Fruit fly (Drosophila melanogaster) whole organism, embryonic: ENCODE data around the gene mRpL46.

Experiments
- Atf6 ChIP-seq: fragments of 200-800 bp; sonication (Bioruptor generic); IDR thresholded peaks from 2 replicates; pipeline ENCODE4 v1.3.6; 2022; ENCODE audit warnings: missing biosample characterization, missing genetic modification characterization
- CG10274 ChIP-seq: fragments of 200-800 bp; sonication (Bioruptor generic); optimal IDR thresholded peaks from 3 replicates; lab custom pipeline; 2017; ENCODE audit warnings: missing biosample characterization, mild to moderate bottlenecking, missing genetic modification characterization
- CG10565 ChIP-seq: fragments of 200-800 bp; sonication (Bioruptor generic); optimal IDR thresholded peaks from 3 replicates; lab custom pipeline; 2016; ENCODE audit warnings: missing biosample characterization, mild to moderate bottlenecking, missing genetic modification characterization
- CG11247 ChIP-seq: fragments of 200-800 bp; sonication (Bioruptor generic); IDR thresholded peaks from 2 replicates; pipeline ENCODE4 v1.3.6; 2022; ENCODE audit warnings: missing biosample characterization, missing genetic modification characterization
- CG11695 ChIP-seq: fragments of 200-800 bp; sonication (Bioruptor generic); IDR thresholded peaks from 3 replicates; pipeline ENCODE4 v1.3.6; 2022; ENCODE audit warnings: missing biosample characterization, missing genetic modification characterization
- CG11723 ChIP-seq: fragments of 200-800 bp; sonication (Bioruptor generic); optimal IDR thresholded peaks from 2 replicates; lab custom pipeline; 2017; ENCODE audit warnings: missing biosample characterization, mild to moderate bottlenecking, missing genetic modification characterization
- CG12155 ChIP-seq: fragments of 200-800 bp; sonication (Bioruptor generic); optimal IDR thresholded peaks from 3 replicates; lab custom pipeline; 2016; ENCODE audit warnings: missing biosample characterization, missing genetic modification characterization
- CG12219 ChIP-seq: fragments of 200-800 bp; sonication (Bioruptor generic); optimal IDR thresholded peaks from 3 replicates; lab custom pipeline; 2018; ENCODE audit warnings: missing biosample characterization, mild to moderate bottlenecking, missing genetic modification characterization
- CG12391 ChIP-seq: fragments of 200-800 bp; sonication (Bioruptor generic); optimal IDR thresholded peaks from 3 replicates; lab custom pipeline; 2018; ENCODE audit warnings: missing biosample characterization, mild to moderate bottlenecking, missing genetic modification characterization, moderate library complexity
- CG12659 ChIP-seq: fragments of 200-800 bp; sonication (Bioruptor generic); optimal IDR thresholded peaks from 3 replicates; lab custom pipeline; 2017; ENCODE audit warnings: mild to moderate bottlenecking, missing biosample characterization, missing genetic modification reagents, missing genetic modification characterization
- CG14710 ChIP-seq: fragments of 200-800 bp; sonication (Bioruptor generic); optimal IDR thresholded peaks from 3 replicates; lab custom pipeline; 2019; ENCODE audit warnings: missing biosample characterization, mild to moderate bottlenecking, missing genetic modification characterization, moderate library complexity
- CG15269 ChIP-seq: fragments of 200-800 bp; sonication (Bioruptor generic); optimal IDR thresholded peaks from 2 replicates; lab custom pipeline; 2018; ENCODE audit warnings: missing biosample characterization, mild to moderate bottlenecking, missing genetic modification characterization, moderate library complexity
- CG16815 ChIP-seq: fragments of 200-800 bp; sonication (Bioruptor generic); optimal IDR thresholded peaks from 3 replicates; lab custom pipeline; 2017; ENCODE audit warnings: missing biosample characterization, mild to moderate bottlenecking, missing genetic modification characterization
- CG17568 ChIP-seq: fragments of 200-800 bp; sonication (Bioruptor generic); optimal IDR thresholded peaks from 2 replicates; lab custom pipeline; 2018; ENCODE audit warnings: missing biosample characterization, mild to moderate bottlenecking, missing genetic modification characterization, moderate library complexity
- CG17802 ChIP-seq: fragments of 200-800 bp; sonication (Bioruptor generic); optimal IDR thresholded peaks from 2 replicates; lab custom pipeline; 2018; ENCODE audit warnings: missing biosample characterization, mild to moderate bottlenecking, missing genetic modification characterization, moderate library complexity
- CG18764 ChIP-seq: fragments of 200-800 bp; sonication (Bioruptor generic); optimal IDR thresholded peaks from 3 replicates; lab custom pipeline; 2016; ENCODE audit warnings: missing biosample characterization, missing genetic modification characterization
- CG3995 ChIP-seq: fragments of 200-800 bp; sonication (Bioruptor generic); optimal IDR thresholded peaks from 3 replicates; lab custom pipeline; 2016; ENCODE audit warnings: missing biosample characterization, missing genetic modification characterization
- CG6689 ChIP-seq: fragments of 200-800 bp; sonication (Bioruptor generic); IDR thresholded peaks from 2 replicates; pipeline ENCODE4 v1.3.6; 2022; ENCODE audit warnings: missing biosample characterization, missing genetic modification characterization
- CG6791 ChIP-seq: fragments of 200-800 bp; sonication (Bioruptor generic); IDR thresholded peaks from 3 replicates; pipeline ENCODE4 v1.3.6; 2022; ENCODE audit warnings: missing biosample characterization, missing genetic modification characterization; ENCODE audit not compliant: partially characterized antibody
- CG6813 ChIP-seq: fragments of 200-800 bp; sonication (Bioruptor generic); optimal IDR thresholded peaks from 2 replicates; lab custom pipeline; 2017; ENCODE audit warnings: missing biosample characterization, missing genetic modification characterization, mild to moderate bottlenecking, moderate library complexity, missing genetic modification reagents
- D19B ChIP-seq: fragments of 200-800 bp; sonication (Bioruptor generic); optimal IDR thresholded peaks from 2 replicates; lab custom pipeline; 2017; ENCODE audit warnings: missing biosample characterization, mild to moderate bottlenecking, missing genetic modification characterization
- Fer3 ChIP-seq: fragments of 200-800 bp; sonication (Bioruptor generic); optimal IDR thresholded peaks from 2 replicates; lab custom pipeline; 2018; ENCODE audit warnings: missing biosample characterization, mild to moderate bottlenecking, missing genetic modification characterization, moderate library complexity
- Gug ChIP-seq: fragments of 200-800 bp; sonication (Bioruptor generic); IDR thresholded peaks from 4 replicates; pipeline ENCODE4 v1.3.6; 2022; ENCODE audit warnings: missing biosample characterization, missing genetic modification characterization
- H15 ChIP-seq: fragments of 200-800 bp; sonication (Bioruptor generic); IDR thresholded peaks from 3 replicates; pipeline ENCODE4 v1.3.6; 2022; ENCODE audit warnings: missing biosample characterization, missing genetic modification characterization
- HHEX ChIP-seq: fragments of 200-800 bp; sonication (Bioruptor generic); optimal IDR thresholded peaks from 3 replicates; lab custom pipeline; 2017; ENCODE audit warnings: missing biosample characterization, mild to moderate bottlenecking, missing genetic modification characterization, missing genetic modification reagents
- Hand ChIP-seq: fragments of 200-800 bp; sonication (Bioruptor generic); optimal IDR thresholded peaks from 2 replicates; lab custom pipeline; 2017; ENCODE audit warnings: mild to moderate bottlenecking, missing biosample characterization, missing genetic modification reagents, missing genetic modification characterization
- HmgD ChIP-seq: fragments of 200-800 bp; sonication (Bioruptor generic); optimal IDR thresholded peaks from 3 replicates; lab custom pipeline; 2016; ENCODE audit warnings: missing biosample characterization, missing genetic modification characterization
- Hr51 ChIP-seq, 2 experiments: fragments of 200-800 bp; sonication (Bioruptor generic); optimal IDR thresholded peaks; 2 replicates in 1 of 2; 3 replicates in 1 of 2; lab custom pipeline; 2016 to 2018; ENCODE audit warnings: missing biosample characterization in 2 of 2, missing genetic modification characterization in 2 of 2, mild to moderate bottlenecking in 1 of 2, moderate library complexity in 1 of 2
- Lim3 ChIP-seq: fragments of 200-800 bp; sonication (Bioruptor generic); IDR thresholded peaks from 2 replicates; pipeline ENCODE4 v1.3.6; 2022; ENCODE audit warnings: missing biosample characterization, missing genetic modification characterization
- Myb ChIP-seq: fragments of 200-800 bp; sonication (Bioruptor generic); optimal IDR thresholded peaks from 2 replicates; lab custom pipeline; 2016; ENCODE audit warnings: missing biosample characterization, missing genetic modification characterization
- NC2β ChIP-seq: fragments of 200-800 bp; sonication (Bioruptor generic); optimal IDR thresholded peaks from 2 replicates; lab custom pipeline; 2016; ENCODE audit warnings: missing biosample characterization, missing genetic modification characterization
- Sox100B ChIP-seq: fragments of 200-800 bp; sonication (Bioruptor generic); optimal IDR thresholded peaks from 3 replicates; lab custom pipeline; 2018; ENCODE audit warnings: missing biosample characterization, mild to moderate bottlenecking, missing genetic modification characterization
- ash1 ChIP-seq: fragments of 200-800 bp; sonication (Bioruptor generic); optimal IDR thresholded peaks from 2 replicates; lab custom pipeline; 2018; ENCODE audit warnings: missing biosample characterization, mild to moderate bottlenecking, missing genetic modification characterization
- ato ChIP-seq: fragments of 200-800 bp; sonication (Bioruptor generic); IDR thresholded peaks from 2 replicates; pipeline ENCODE4 v1.3.6; 2022; ENCODE audit warnings: missing biosample characterization, missing genetic modification characterization; ENCODE audit not compliant: partially characterized antibody
- fru ChIP-seq: fragments of >200 bp; optimal IDR thresholded peaks from 2 replicates; lab custom pipeline; 2017
- hkb ChIP-seq, 2 experiments: fragments of 200-800 bp in 1 of 2; fragments of >200 bp in 1 of 2; sonication (Bioruptor generic) in 1 of 2; IDR thresholded peaks in 1 of 2; optimal IDR thresholded peaks in 1 of 2; 2 replicates each; pipeline versions ENCODE4 v1.3.6 to Lab custom; 2017 to 2022; ENCODE audit warnings: missing biosample characterization in 1 of 2, missing genetic modification characterization in 1 of 2
- klu ChIP-seq: fragments of 200-800 bp; sonication (Bioruptor generic); IDR thresholded peaks from 2 replicates; pipeline ENCODE4 v1.3.6; 2022; ENCODE audit warnings: missing biosample characterization, missing genetic modification characterization
- mam ChIP-seq: fragments of 200-800 bp; sonication (Bioruptor generic); optimal IDR thresholded peaks from 3 replicates; lab custom pipeline; 2016; ENCODE audit warnings: missing biosample characterization, missing genetic modification characterization
- otp ChIP-seq: fragments of 200-800 bp; sonication (Bioruptor generic); IDR thresholded peaks from 3 replicates; pipeline ENCODE4, ENCODE4 v1.3.6; 2022; ENCODE audit warnings: missing biosample characterization, missing genetic modification characterization
- pho ChIP-seq: fragments of 200-800 bp; sonication (Bioruptor generic); optimal IDR thresholded peaks from 2 replicates; lab custom pipeline; 2016; ENCODE audit warnings: missing biosample characterization, missing genetic modification characterization
- pum ChIP-seq: fragments of 200-800 bp; sonication (Bioruptor generic); optimal IDR thresholded peaks from 2 replicates; lab custom pipeline; 2016; ENCODE audit warnings: missing biosample characterization, missing genetic modification characterization
- slp2 ChIP-seq: fragments of 200-800 bp; sonication (Bioruptor generic); optimal IDR thresholded peaks from 2 replicates; lab custom pipeline; 2016; ENCODE audit warnings: missing biosample characterization, missing genetic modification characterization
- sob ChIP-seq: fragments of 200-800 bp; sonication (Bioruptor generic); IDR thresholded peaks from 2 replicates; pipeline ENCODE4 v1.3.6; 2022; ENCODE audit warnings: missing biosample characterization, missing genetic modification characterization
- sr ChIP-seq: fragments of 200-800 bp; sonication (Bioruptor generic); IDR thresholded peaks from 3 replicates; pipeline ENCODE4 v1.3.6; 2022; ENCODE audit warnings: missing biosample characterization, missing genetic modification characterization
- stc ChIP-seq: fragments of 200-800 bp; sonication (Bioruptor generic); IDR thresholded peaks from 2 replicates; pipeline ENCODE4 v1.3.6; 2022; ENCODE audit warnings: missing biosample characterization, missing genetic modification characterization
- ttk ChIP-seq: fragments of 200-800 bp; sonication (Bioruptor generic); IDR thresholded peaks from 2 replicates; pipeline ENCODE4 v2.1.2; 2022; ENCODE audit warnings: missing biosample characterization, missing genetic modification characterization
- wdn ChIP-seq: fragments of 200-800 bp; sonication (Bioruptor generic); IDR thresholded peaks from 2 replicates; pipeline ENCODE4 v1.3.6; 2022; ENCODE audit warnings: missing biosample characterization, missing genetic modification characterization
- z ChIP-seq: fragments of 200-800 bp; sonication (Bioruptor generic); IDR thresholded peaks from 3 replicates; pipeline ENCODE4 v1.3.6; 2022; ENCODE audit warnings: missing biosample characterization, missing genetic modification characterization

mRpL46 gene

DNA sequence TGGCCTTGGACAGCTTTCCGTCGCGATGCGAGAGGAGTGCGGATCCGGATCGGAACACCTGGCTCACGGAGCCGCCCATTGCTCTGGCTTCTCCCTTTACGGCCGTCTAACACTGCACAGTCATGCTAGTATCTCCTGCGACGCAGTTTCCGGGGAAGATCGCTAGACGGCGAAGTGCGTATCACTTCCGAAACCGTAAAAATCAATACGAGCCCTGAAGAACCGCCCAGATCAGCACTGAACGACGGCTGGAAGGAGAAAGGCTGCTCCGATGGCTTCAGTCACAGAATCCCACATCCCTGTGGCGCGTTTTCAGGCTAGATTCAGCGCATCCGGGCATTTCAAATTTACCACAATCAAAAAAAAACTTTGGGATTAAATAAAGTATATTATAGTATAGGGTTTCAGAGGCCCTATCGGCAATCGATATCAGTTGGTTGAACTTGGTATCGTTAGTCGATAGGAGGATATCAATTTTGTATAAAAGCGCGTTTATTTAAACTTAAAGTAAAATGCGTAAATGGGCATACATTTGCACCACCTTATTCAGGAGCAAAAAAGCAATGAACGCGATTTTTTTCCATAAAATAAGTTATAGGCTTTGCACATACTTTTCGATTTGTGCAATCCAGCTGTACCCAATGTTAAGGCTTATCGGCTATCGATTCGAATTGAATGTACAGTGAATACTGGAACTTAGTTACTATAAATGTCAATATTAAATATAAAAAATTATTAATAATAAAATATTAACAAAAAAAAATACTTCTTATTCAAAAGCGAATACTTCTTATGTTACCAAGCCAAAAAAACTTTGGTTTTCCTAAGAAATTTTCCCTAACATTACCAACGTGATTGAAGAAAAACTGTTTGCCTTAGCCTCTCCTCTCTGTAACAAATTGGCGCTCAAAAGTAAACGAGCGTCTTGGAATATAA, 2.3 kb upstream of the mRpL46 start, which contains the start of the genes CG13933 and PolD2 (continued):
- TF ChIP-seq pum (peak; percentile 65), CG15269 (peak; percentile 99), Fer3 (tag; lab: Kevin White, UChicago) (peak; percentile 89), CG12659 (GFP tag; lab: Kevin White, UChicago) (peak; percentile 98), Myb (GFP tag; lab: Kevin White, UChicago) (peak; percentile 42), CG18764 (GFP tag; lab: Kevin White, UChicago) (no peak), CG10565 (GFP tag; lab: Kevin White, UChicago) (peak; percentile 5), pho (GFP tag; lab: Kevin White, UChicago) (peak; percentile 69), HHEX (GFP tag; lab: Kevin White, UChicago) (peak; percentile 78), CG3995 (no peak), stc (GFP tag; lab: Robert Waterston, UW) (peak; percentile 99), CG12391 (tag; lab: Kevin White, UChicago) (peak; percentile 98), Sox100B (GFP tag; lab: Kevin White, UChicago) (no peak), CG6791 (GFP tag; lab: Robert Waterston, UW) (peak; percentile 83), H15 (peak; percentile 96), CG11695 (GFP tag; lab: Robert Waterston, UW) (peak; percentile 94), D19B (GFP tag; lab: Kevin White, UChicago) (no peak), ato (GFP tag; lab: Robert Waterston, UW) (no peak; the same call in 1 of the 2 replicates), sob (GFP tag; lab: Robert Waterston, UW) (peak; percentile 99), CG12155 (peak; percentile 95), Lim3 (GFP tag; lab: Robert Waterston, UW) (peak; percentile 95), hkb (optimal IDR thresholded peaks at IDR 0.05; lab: Kevin White, UChicago) (no peak), hkb (GFP tag; IDR thresholded peaks at IDR 0.05; lab: Robert Waterston, UW) (peak; percentile 98), slp2 (GFP tag; lab: Kevin White, UChicago) (peak; percentile 81), CG16815 (GFP tag; lab: Kevin White, UChicago) (peak; percentile 96), Gug (GFP tag; lab: Robert Waterston, UW) (peak; percentile 67; the same call in 2 of the 4 replicates), CG17568 (no peak), mam (peak; percentile 71), z (GFP tag; lab: Robert Waterston, UW) (no peak), Hand (GFP tag; lab: Kevin White, UChicago) (peak; percentile 97), CG6813 (GFP tag; lab: Kevin White, UChicago) (peak; percentile 82), NC2β (GFP tag; lab: Kevin White, UChicago) (peak; percentile 67), CG14710 (tag; lab: Kevin White, UChicago) (peak; percentile 84), Hr51 (GFP tag; optimal IDR thresholded peaks at IDR 0.05; lab: Kevin White, UChicago) (peak; percentile 88 to 98), CG11723 (GFP tag; lab: Kevin White, UChicago) (no peak), wdn (peak; percentile 97), otp (GFP tag; lab: Robert Waterston, UW) (peak; percentile 98), Atf6 (GFP tag; lab: Robert Waterston, UW) (peak; percentile 97), ttk (peak; percentile 97), CG6689 (peak; percentile 94), ash1 (GFP tag; lab: Kevin White, UChicago) (no peak), CG17802 (peak; percentile 47), fru (no peak), klu (GFP tag; lab: Robert Waterston, UW) (peak; percentile 61; the same call in 1 of the 2 replicates), CG11247 (GFP tag; lab: Robert Waterston, UW) (peak; percentile 90), CG12219 (peak; percentile 93), CG10274 (GFP tag; lab: Kevin White, UChicago) (no peak), HmgD (GFP tag; lab: Kevin White, UChicago) (peak; percentile 29), sr (peak; percentile 48; the same call in 1 of the 3 replicates)
